In genomic region chr2L:1118880-1119809, dm6 we compare ENCODE assay signal across 1 fruit fly cellular context.
TF ChIP-seq lines count a peak whose summit lies in the region.

No protein-coding gene starts in this region.

TF ChIP-seq in whole organism, embryonic, 481 proteins besides CTCF, POLR2A, EP300 and RAD21 (continued from another document and continues in another):
- no peak for TF ChIP-seq crol (GFP tag; IDR thresholded peaks at IDR 0.05; lab: Robert Waterston, UW)
- TF ChIP-seq tin (GFP tag; optimal IDR thresholded peaks at IDR 0.05; lab: Kevin White, UChicago), result peak; percentile 57
- TF ChIP-seq CG10274 (GFP tag; optimal IDR thresholded peaks at IDR 0.05; lab: Kevin White, UChicago), result peak; percentile 42
- peak; percentile 54 for TF ChIP-seq CG4424 (GFP tag; optimal IDR thresholded peaks at IDR 0.05; lab: Kevin White, UChicago)
- peak; percentile 63 for TF ChIP-seq CG10147 (GFP tag; optimal IDR thresholded peaks at IDR 0.05; lab: Kevin White, UChicago)
- no peak for TF ChIP-seq pzg (GFP tag; optimal IDR thresholded peaks at IDR 0.05; lab: Kevin White, UChicago)
- TF ChIP-seq Lpt (GFP tag; optimal IDR thresholded peaks at IDR 0.05; lab: Kevin White, UChicago), result no peak
- peak; percentile 61 for TF ChIP-seq bcd (GFP tag; optimal IDR thresholded peaks at IDR 0.05; lab: Kevin White, UChicago)
- TF ChIP-seq zen (tag; optimal IDR thresholded peaks at IDR 0.05; lab: Kevin White, UChicago), result peak; percentile 55
- TF ChIP-seq fu2 (GFP tag; optimal IDR thresholded peaks at IDR 0.05; lab: Kevin White, UChicago), result peak; percentile 65
- peak; percentile 72 for TF ChIP-seq zfh1 (GFP tag; IDR thresholded peaks at IDR 0.05; lab: Robert Waterston, UW)
- no peak for TF ChIP-seq hbn (GFP tag; IDR thresholded peaks at IDR 0.05; lab: Robert Waterston, UW; ENCODE audit: partially characterized antibody)
- peak; percentile 59 for TF ChIP-seq tx (GFP tag; optimal IDR thresholded peaks at IDR 0.05; lab: Kevin White, UChicago)
- TF ChIP-seq HLH54F (GFP tag; optimal IDR thresholded peaks at IDR 0.05; lab: Kevin White, UChicago), result peak; percentile 69
- TF ChIP-seq Rfx (GFP tag; IDR thresholded peaks at IDR 0.05; lab: Robert Waterston, UW), result peak; percentile 84
- peak; percentile 85 for TF ChIP-seq CG12155 (GFP tag; optimal IDR thresholded peaks at IDR 0.05; lab: Kevin White, UChicago)
- no peak for TF ChIP-seq Fer2 (tag; optimal IDR thresholded peaks at IDR 0.05; lab: Kevin White, UChicago)
- TF ChIP-seq bigmax (GFP tag; optimal IDR thresholded peaks at IDR 0.05; lab: Kevin White, UChicago), result no peak
- no peak for TF ChIP-seq MESR4 (GFP tag; optimal IDR thresholded peaks at IDR 0.05; lab: Kevin White, UChicago)
- TF ChIP-seq gce (GFP tag; IDR thresholded peaks at IDR 0.05; lab: Robert Waterston, UW), result no peak
- TF ChIP-seq pho (GFP tag; optimal IDR thresholded peaks at IDR 0.05; lab: Kevin White, UChicago), result peak; percentile 77
- peak; percentile 93 for TF ChIP-seq sens (GFP tag; lab: Kevin White, UChicago)
- peak; percentile 28 for TF ChIP-seq CG12744 (GFP tag; optimal IDR thresholded peaks at IDR 0.05; lab: Kevin White, UChicago)
- TF ChIP-seq CG18599 (GFP tag; optimal IDR thresholded peaks at IDR 0.05; lab: Kevin White, UChicago), result peak; percentile 86
- TF ChIP-seq HLHmδ (GFP tag; optimal IDR thresholded peaks at IDR 0.05; lab: Kevin White, UChicago), result peak; percentile 33
- TF ChIP-seq oc (tag; optimal IDR thresholded peaks at IDR 0.05; lab: Kevin White, UChicago), result no peak
- TF ChIP-seq CG3838 (GFP tag; optimal IDR thresholded peaks at IDR 0.05; lab: Kevin White, UChicago), result no peak
- peak in 1 of 2 experiments; percentile 65 for TF ChIP-seq chif (GFP tag; optimal IDR thresholded peaks at IDR 0.05; lab: Kevin White, UChicago)
- TF ChIP-seq CG2116 (GFP tag; optimal IDR thresholded peaks at IDR 0.05; lab: Kevin White, UChicago), result peak; percentile 33
- peak; percentile 41 for TF ChIP-seq Atf3 (GFP tag; optimal IDR thresholded peaks at IDR 0.05; lab: Kevin White, UChicago)
- TF ChIP-seq CG6654 (GFP tag; optimal IDR thresholded peaks at IDR 0.05; lab: Kevin White, UChicago), result peak; percentile 28
- TF ChIP-seq CG8765 (GFP tag; IDR thresholded peaks at IDR 0.05; lab: Robert Waterston, UW), result peak; percentile 15; the same call in 1 of the 2 replicates
- TF ChIP-seq hth (optimal IDR thresholded peaks at IDR 0.05; lab: Kevin White, UChicago), result no peak
- TF ChIP-seq CG3995 (GFP tag; optimal IDR thresholded peaks at IDR 0.05; lab: Kevin White, UChicago), result peak; percentile 41
- peak; percentile 78 for TF ChIP-seq Fer1 (GFP tag; optimal IDR thresholded peaks at IDR 0.05; lab: Kevin White, UChicago)
- peak; percentile 63 for TF ChIP-seq CG1602 (GFP tag; optimal IDR thresholded peaks at IDR 0.05; lab: Kevin White, UChicago)
- TF ChIP-seq CG7963 (GFP tag; IDR thresholded peaks at IDR 0.05; lab: Robert Waterston, UW; ENCODE audit: partially characterized antibody), result no peak
- TF ChIP-seq Doc2 (GFP tag; IDR thresholded peaks at IDR 0.05; lab: Robert Waterston, UW), result no peak; the same call in 1 of the 2 replicates
- TF ChIP-seq CkIIα-i1 (GFP tag; IDR thresholded peaks at IDR 0.05; lab: Robert Waterston, UW), result peak; percentile 23; the same call in 1 of the 2 replicates
- TF ChIP-seq pnt (GFP tag; optimal IDR thresholded peaks at IDR 0.05; lab: Kevin White, UChicago), result peak; percentile 19
- TF ChIP-seq ac (GFP tag; optimal IDR thresholded peaks at IDR 0.05; lab: Kevin White, UChicago), result no peak
- TF ChIP-seq CG10654 (GFP tag; optimal IDR thresholded peaks at IDR 0.05; lab: Kevin White, UChicago), result peak; percentile 54
- TF ChIP-seq dysf (GFP tag; IDR thresholded peaks at IDR 0.05; lab: Robert Waterston, UW), result peak; percentile 89
- TF ChIP-seq CG13775 (GFP tag; optimal IDR thresholded peaks at IDR 0.05; lab: Kevin White, UChicago), result peak; percentile 72
- peak; percentile 13 for TF ChIP-seq repo (GFP tag; optimal IDR thresholded peaks at IDR 0.05; lab: Kevin White, UChicago)
- peak; percentile 84 for TF ChIP-seq Ada2b (GFP tag; IDR thresholded peaks at IDR 0.05; lab: Robert Waterston, UW)
- no peak for TF ChIP-seq CG17802 (tag; optimal IDR thresholded peaks at IDR 0.05; lab: Kevin White, UChicago)
- TF ChIP-seq Dip3 (GFP tag; optimal IDR thresholded peaks at IDR 0.05; lab: Kevin White, UChicago), result peak; percentile 77
- no peak for TF ChIP-seq CG2202 (tag; optimal IDR thresholded peaks at IDR 0.05; lab: Kevin White, UChicago)
- TF ChIP-seq Hsf (GFP tag; optimal IDR thresholded peaks at IDR 0.05; lab: Kevin White, UChicago), result peak; percentile 80
- TF ChIP-seq CG31441 (GFP tag; IDR thresholded peaks at IDR 0.05; lab: Robert Waterston, UW), result peak; percentile 73
- peak; percentile 85 for TF ChIP-seq CG6689 (GFP tag; IDR thresholded peaks at IDR 0.05; lab: Robert Waterston, UW)
- peak; percentile 34 for TF ChIP-seq CG10979 (tag; optimal IDR thresholded peaks at IDR 0.05; lab: Kevin White, UChicago)
- peak; percentile 84 for TF ChIP-seq CG14441 (GFP tag; IDR thresholded peaks at IDR 0.05; lab: Robert Waterston, UW)
- peak; percentile 75 for TF ChIP-seq zfh2 (GFP tag; optimal IDR thresholded peaks at IDR 0.05; lab: Kevin White, UChicago)
- TF ChIP-seq H2.0 (GFP tag; IDR thresholded peaks at IDR 0.05; lab: Robert Waterston, UW), result peak; percentile 69; the same call in 1 of the 2 replicates
- TF ChIP-seq CG31388 (GFP tag; optimal IDR thresholded peaks at IDR 0.05; lab: Kevin White, UChicago), result no peak
- peak; percentile 54 for TF ChIP-seq CG17385 (GFP tag; optimal IDR thresholded peaks at IDR 0.05; lab: Kevin White, UChicago)
- TF ChIP-seq CG3847 (GFP tag; IDR thresholded peaks at IDR 0.05; lab: Robert Waterston, UW), result peak; percentile 78
- no peak for TF ChIP-seq Hr39 (optimal IDR thresholded peaks at IDR 0.05; lab: Kevin White, UChicago)
- TF ChIP-seq disco-r (GFP tag; optimal IDR thresholded peaks at IDR 0.05; lab: Kevin White, UChicago), result peak; percentile 11
- TF ChIP-seq Adf1 (GFP tag; IDR thresholded peaks at IDR 0.05; lab: Robert Waterston, UW), result peak; percentile 49; the same call in 1 of the 2 replicates
- TF ChIP-seq CG5953 (GFP tag; IDR thresholded peaks at IDR 0.05; lab: Robert Waterston, UW), result 0 out of 2 replicates have a peak, but pooled peaks have one; percentile 29
- no peak for TF ChIP-seq Sry-β (GFP tag; optimal IDR thresholded peaks at IDR 0.05; lab: Kevin White, UChicago)
- TF ChIP-seq insv (GFP tag; optimal IDR thresholded peaks at IDR 0.05; lab: Kevin White, UChicago), result peak in 1 of 2 experiments; percentile 21
- TF ChIP-seq stc (GFP tag; IDR thresholded peaks at IDR 0.05; lab: Robert Waterston, UW), result peak; percentile 64
- TF ChIP-seq CG12236 (GFP tag; optimal IDR thresholded peaks at IDR 0.05; lab: Kevin White, UChicago), result no peak
- TF ChIP-seq cato (GFP tag; optimal IDR thresholded peaks at IDR 0.05; lab: Kevin White, UChicago; ENCODE audit: borderline replicate concordance), result peak; percentile 24
- peak; percentile 52 for TF ChIP-seq gcm (GFP tag; optimal IDR thresholded peaks at IDR 0.05; lab: Kevin White, UChicago)
- TF ChIP-seq vvl (GFP tag; IDR thresholded peaks at IDR 0.05; lab: Robert Waterston, UW), result peak; percentile 83
- peak; percentile 45 for TF ChIP-seq CG6765 (GFP tag; optimal IDR thresholded peaks at IDR 0.05; lab: Kevin White, UChicago)
- TF ChIP-seq bbx (GFP tag; IDR thresholded peaks at IDR 0.05; lab: Robert Waterston, UW; ENCODE audit: partially characterized antibody), result peak; percentile 20; the same call in 1 of the 2 replicates
- peak; percentile 75 for TF ChIP-seq Xrp1 (GFP tag; IDR thresholded peaks at IDR 0.05; lab: Robert Waterston, UW)
- peak; percentile 48; the same call in 1 of the 3 replicates for TF ChIP-seq sr (GFP tag; IDR thresholded peaks at IDR 0.05; lab: Robert Waterston, UW)
- no peak for TF ChIP-seq gsb-n (tag; optimal IDR thresholded peaks at IDR 0.05; lab: Kevin White, UChicago)
- TF ChIP-seq ash1 (GFP tag; optimal IDR thresholded peaks at IDR 0.05; lab: Kevin White, UChicago), result no peak
- TF ChIP-seq CG8359 (GFP tag; optimal IDR thresholded peaks at IDR 0.05; lab: Kevin White, UChicago; ENCODE audit: borderline replicate concordance), result no peak
- TF ChIP-seq TFAM (GFP tag; optimal IDR thresholded peaks at IDR 0.05; lab: Kevin White, UChicago), result no peak
- TF ChIP-seq chinmo (GFP tag; IDR thresholded peaks at IDR 0.05; lab: Robert Waterston, UW; ENCODE audit: partially characterized antibody), result peak; percentile 76; the same call in 2 of the 4 replicates
- TF ChIP-seq Dip2 (GFP tag; IDR thresholded peaks at IDR 0.05; lab: Robert Waterston, UW), result no peak
- TF ChIP-seq CG12219 (GFP tag; optimal IDR thresholded peaks at IDR 0.05; lab: Kevin White, UChicago), result peak; percentile 58
- peak; percentile 97 for TF ChIP-seq Deaf1 (tag; optimal IDR thresholded peaks at IDR 0.05; lab: Kevin White, UChicago)
- peak in 1 of 2 experiments; percentile 55 for TF ChIP-seq pan (optimal IDR thresholded peaks at IDR 0.05; lab: Kevin White, UChicago)
- TF ChIP-seq pan (GFP tag; optimal IDR thresholded peaks at IDR 0.05 in 1 of 2, IDR thresholded peaks at IDR 0.05 in 1 of 2), result peak in 1 of 2 experiments; percentile 67
- TF ChIP-seq CG17568 (GFP tag; optimal IDR thresholded peaks at IDR 0.05; lab: Kevin White, UChicago), result peak; percentile 45
- TF ChIP-seq tll (GFP tag; optimal IDR thresholded peaks at IDR 0.05; lab: Kevin White, UChicago), result no peak
- TF ChIP-seq tgo (GFP tag; IDR thresholded peaks at IDR 0.05; lab: Robert Waterston, UW), result peak; percentile 82
- TF ChIP-seq Asciz (GFP tag; optimal IDR thresholded peaks at IDR 0.05; lab: Kevin White, UChicago), result peak; percentile 57
- peak; percentile 23 to 53 for TF ChIP-seq Pdp1 (GFP tag; optimal IDR thresholded peaks at IDR 0.05; lab: Kevin White, UChicago)
- TF ChIP-seq CG12299 (tag; optimal IDR thresholded peaks at IDR 0.05; lab: Kevin White, UChicago), result peak; percentile 17
- peak; percentile 25 for TF ChIP-seq CG1529 (GFP tag; optimal IDR thresholded peaks at IDR 0.05; lab: Kevin White, UChicago)
- TF ChIP-seq tup (GFP tag; optimal IDR thresholded peaks at IDR 0.05; lab: Kevin White, UChicago), result peak; percentile 40
- TF ChIP-seq Chrac-16 (GFP tag; optimal IDR thresholded peaks at IDR 0.05; lab: Kevin White, UChicago), result peak; percentile 67
- TF ChIP-seq bowl (GFP tag; IDR thresholded peaks at IDR 0.05; lab: Robert Waterston, UW), result peak; percentile 44; the same call in 1 of the 2 replicates
- TF ChIP-seq CG4707 (GFP tag; optimal IDR thresholded peaks at IDR 0.05; lab: Kevin White, UChicago), result no peak
- TF ChIP-seq CG14710 (tag; optimal IDR thresholded peaks at IDR 0.05; lab: Kevin White, UChicago), result peak; percentile 23
- peak; percentile 79 for TF ChIP-seq Nf-YA (GFP tag; IDR thresholded peaks at IDR 0.05; lab: Robert Waterston, UW)
- peak; percentile 26 for TF ChIP-seq CG10462 (GFP tag; optimal IDR thresholded peaks at IDR 0.05; lab: Kevin White, UChicago)
- peak; percentile 73 for TF ChIP-seq CG11247 (GFP tag; IDR thresholded peaks at IDR 0.05; lab: Robert Waterston, UW)
- peak; percentile 48 for TF ChIP-seq salm (tag; optimal IDR thresholded peaks at IDR 0.05; lab: Kevin White, UChicago)
- TF ChIP-seq CG15601 (tag; optimal IDR thresholded peaks at IDR 0.05; lab: Kevin White, UChicago), result no peak
- peak; percentile 33 for TF ChIP-seq Vsx1 (GFP tag; optimal IDR thresholded peaks at IDR 0.05; lab: Kevin White, UChicago)
- peak; percentile 20 for TF ChIP-seq ftz-f1 (GFP tag; optimal IDR thresholded peaks at IDR 0.05; lab: Kevin White, UChicago)
- TF ChIP-seq Antp (GFP tag; optimal IDR thresholded peaks at IDR 0.05; lab: Kevin White, UChicago), result peak; percentile 21
- TF ChIP-seq CG4820 (GFP tag; optimal IDR thresholded peaks at IDR 0.05; lab: Kevin White, UChicago), result peak; percentile 61
- TF ChIP-seq D (optimal IDR thresholded peaks at IDR 0.05; lab: Kevin White, UChicago), result no peak
- peak; percentile 32 for TF ChIP-seq D (GFP tag; optimal IDR thresholded peaks at IDR 0.05; lab: Kevin White, UChicago)
- peak; percentile 8 for TF ChIP-seq CG2875 (GFP tag; optimal IDR thresholded peaks at IDR 0.05; lab: Kevin White, UChicago)
- peak; percentile 43; the same call in 1 of the 3 replicates for TF ChIP-seq zen2 (GFP tag; IDR thresholded peaks at IDR 0.05; lab: Robert Waterston, UW; ENCODE audit: partially characterized antibody)
- TF ChIP-seq Jarid2 (GFP tag; optimal IDR thresholded peaks at IDR 0.05; lab: Kevin White, UChicago), result peak; percentile 70
- TF ChIP-seq Side (GFP tag; optimal IDR thresholded peaks at IDR 0.05; lab: Kevin White, UChicago), result no peak
- TF ChIP-seq nerfin-2 (GFP tag; IDR thresholded peaks at IDR 0.05; lab: Robert Waterston, UW; ENCODE audit: partially characterized antibody), result no peak
- TF ChIP-seq aop (GFP tag; IDR thresholded peaks at IDR 0.05; lab: Robert Waterston, UW), result no peak
- TF ChIP-seq CG12769 (tag; optimal IDR thresholded peaks at IDR 0.05; lab: Kevin White, UChicago), result peak; percentile 93
- TF ChIP-seq CG9215 (GFP tag; IDR thresholded peaks at IDR 0.05; lab: Robert Waterston, UW), result peak; percentile 74
- TF ChIP-seq CG1832 (GFP tag; optimal IDR thresholded peaks at IDR 0.05; lab: Kevin White, UChicago), result no peak
- TF ChIP-seq CG3163 (GFP tag; optimal IDR thresholded peaks at IDR 0.05; lab: Kevin White, UChicago), result no peak
- peak; percentile 82 for TF ChIP-seq ap (GFP tag; IDR thresholded peaks at IDR 0.05; lab: Robert Waterston, UW)
- no peak for TF ChIP-seq CG8281 (tag; optimal IDR thresholded peaks at IDR 0.05; lab: Kevin White, UChicago)
- TF ChIP-seq CG2889 (GFP tag; IDR thresholded peaks at IDR 0.05; lab: Robert Waterston, UW), result no peak
- TF ChIP-seq CG14050 (GFP tag; IDR thresholded peaks at IDR 0.05; lab: Robert Waterston, UW), result peak; percentile 66
- peak; percentile 58 for TF ChIP-seq CG9876 (GFP tag; optimal IDR thresholded peaks at IDR 0.05; lab: Kevin White, UChicago)
- peak; percentile 55 for TF ChIP-seq CG15514 (GFP tag; optimal IDR thresholded peaks at IDR 0.05; lab: Kevin White, UChicago)
- no peak for TF ChIP-seq Eip74EF (GFP tag; optimal IDR thresholded peaks at IDR 0.05; lab: Kevin White, UChicago)
- peak; percentile 55; the same call in 1 of the 2 replicates for TF ChIP-seq gsb (GFP tag; IDR thresholded peaks at IDR 0.05; lab: Robert Waterston, UW)
- TF ChIP-seq CG11560 (tag; IDR thresholded peaks at IDR 0.05; lab: Robert Waterston, UW), result peak; percentile 49
- peak; percentile 26 for TF ChIP-seq nom (GFP tag; optimal IDR thresholded peaks at IDR 0.05; lab: Kevin White, UChicago)
- TF ChIP-seq MTF-1 (GFP tag; optimal IDR thresholded peaks at IDR 0.05; lab: Kevin White, UChicago; ENCODE audit: borderline replicate concordance), result peak; percentile 48
- TF ChIP-seq NfI (GFP tag; optimal IDR thresholded peaks at IDR 0.05; lab: Kevin White, UChicago), result peak; percentile 55
- TF ChIP-seq grn (GFP tag; optimal IDR thresholded peaks at IDR 0.05; lab: Kevin White, UChicago), result peak; percentile 92
